Worm (Caenorhabditis elegans): Measurements from ENCODE around the gene ncs-4.
A peak's percentile ranks its signal among the peaks of the same experiment; 100 is the strongest.

- 0 out of 2 replicates have a peak, but pooled peaks have one; percentile 4 for TF ChIP-seq ztf-29 (GFP tag; IDR thresholded peaks at IDR 0.05)
- 0 out of 2 replicates have a peak, but pooled peaks have one; percentile 39 for TF ChIP-seq klf-2 (GFP tag; conservative IDR thresholded peaks at IDR 0.05)
- TF ChIP-seq tab-1 (GFP tag; IDR thresholded peaks at IDR 0.05), result no peak
- TF ChIP-seq cog-1 (tag; optimal IDR thresholded peaks at IDR 0.05), result peak; percentile 75
- no peak for TF ChIP-seq med-1 (GFP tag; optimal IDR thresholded peaks at IDR 0.05; ENCODE audit: insufficient read depth)
- TF ChIP-seq ref-1 (GFP tag; conservative IDR thresholded peaks at IDR 0.05), result no peak
- peak; percentile 97 for TF ChIP-seq T22C8.4 (GFP tag; IDR thresholded peaks at IDR 0.05)
- TF ChIP-seq flt-1 (GFP tag; IDR thresholded peaks at IDR 0.05), result peak; percentile 88
- peak; percentile 63; the same call in 1 of the 2 replicates for TF ChIP-seq ztf-23 (GFP tag; IDR thresholded peaks at IDR 0.05)
Measured at ce11 chrX:10146592-10146991, 29.7 kb upstream of the ncs-4 start, which contains the start of gene unc-115.
